Worm (Caenorhabditis elegans) whole organism, early embryonic: ENCODE data around the gene asp-14.

ENCODE experiments used
- B0310.2 ChIP-seq: sonication (generic microtip); optimal IDR thresholded peaks from 2 replicates; lab custom pipeline; 2016; ENCODE audit warnings: mild to moderate bottlenecking, missing genetic modification characterization, missing compliant biosample characterization
- F13C5.2 ChIP-seq: sonication (generic microtip); optimal IDR thresholded peaks from 2 replicates; lab custom pipeline; 2017; ENCODE audit warnings: mild to moderate bottlenecking, missing genetic modification characterization, inconsistent platforms, missing compliant biosample characterization
- aly-1 ChIP-seq: sonication (generic microtip); optimal IDR thresholded peaks from 2 replicates; lab custom pipeline; 2016; ENCODE audit warnings: missing genetic modification characterization, missing compliant biosample characterization
- ama-1 ChIP-seq: fragments of 150-350 bp; optimal IDR thresholded peaks from 2 replicates; lab custom pipeline; 2014
- ceh-13 ChIP-seq: fragments of 200-800 bp; sonication (Bioruptor generic); optimal IDR thresholded peaks from 2 replicates; lab custom pipeline; 2018; ENCODE audit warnings: mild to moderate bottlenecking, missing genetic modification characterization, missing compliant biosample characterization
- ceh-36 ChIP-seq: sonication (generic microtip); optimal IDR thresholded peaks from 2 replicates; lab custom pipeline; 2016; ENCODE audit warnings: missing genetic modification characterization, inconsistent platforms, missing compliant biosample characterization
- ets-7 ChIP-seq: sonication (generic microtip); optimal IDR thresholded peaks from 2 replicates; lab custom pipeline; 2016; ENCODE audit warnings: missing genotype, missing genetic modification characterization, missing compliant biosample characterization
- flt-1 ChIP-seq: fragments of 200-800 bp; sonication (Bioruptor generic); IDR thresholded peaks from 2 replicates; pipeline ENCODE4 v1.3.6; 2022; ENCODE audit warnings: missing genetic modification characterization, missing compliant biosample characterization
- hmbx-1 ChIP-seq: sonication (generic microtip); optimal IDR thresholded peaks from 2 replicates; lab custom pipeline; 2016; ENCODE audit warnings: mild to moderate bottlenecking, missing genetic modification characterization, missing compliant biosample characterization
- hmg-4 ChIP-seq: fragments of 200-800 bp; sonication (Bioruptor generic); optimal IDR thresholded peaks from 2 replicates; lab custom pipeline; 2018; ENCODE audit warnings: mild to moderate bottlenecking, missing genetic modification characterization, missing compliant biosample characterization
- hnd-1 ChIP-seq: sonication (generic microtip); optimal IDR thresholded peaks from 2 replicates; lab custom pipeline; 2016; ENCODE audit warnings: missing genetic modification characterization, missing compliant biosample characterization
- pes-1 ChIP-seq: fragments of 200-800 bp; sonication (Bioruptor generic); IDR thresholded peaks from 2 replicates; pipeline ENCODE4 v1.3.6; 2022; ENCODE audit warnings: missing genetic modification reagents, missing genetic modification characterization, missing compliant biosample characterization
- scrt-1 ChIP-seq: fragments of 200-800 bp; sonication (Bioruptor generic); IDR thresholded peaks from 2 replicates; pipeline ENCODE4 v1.3.6; 2022; ENCODE audit warnings: missing genetic modification characterization, missing compliant biosample characterization
- sea-1 ChIP-seq: fragments of 200-800 bp; sonication (Bioruptor generic); conservative IDR thresholded peaks from 2 replicates; pipeline ENCODE4 v1.3.6; 2022; ENCODE audit warnings: missing genetic modification characterization, missing compliant biosample characterization
- tbx-11 ChIP-seq: fragments of 200-800 bp; sonication (Bioruptor generic); IDR thresholded peaks from 2 replicates; pipeline ENCODE4 v1.3.6; 2022; ENCODE audit warnings: missing genetic modification characterization, missing compliant biosample characterization
- tbx-37 ChIP-seq: fragments of 200-800 bp; sonication (Bioruptor generic); conservative IDR thresholded peaks from 2 replicates; pipeline ENCODE4 v1.3.6; 2022; ENCODE audit warnings: missing genetic modification reagents, missing genetic modification characterization, missing compliant biosample characterization
- tra-4 ChIP-seq: sonication (generic microtip); optimal IDR thresholded peaks from 2 replicates; lab custom pipeline; 2017; ENCODE audit warnings: missing genetic modification characterization, missing compliant biosample characterization

The asp-14 gene

DNA sequence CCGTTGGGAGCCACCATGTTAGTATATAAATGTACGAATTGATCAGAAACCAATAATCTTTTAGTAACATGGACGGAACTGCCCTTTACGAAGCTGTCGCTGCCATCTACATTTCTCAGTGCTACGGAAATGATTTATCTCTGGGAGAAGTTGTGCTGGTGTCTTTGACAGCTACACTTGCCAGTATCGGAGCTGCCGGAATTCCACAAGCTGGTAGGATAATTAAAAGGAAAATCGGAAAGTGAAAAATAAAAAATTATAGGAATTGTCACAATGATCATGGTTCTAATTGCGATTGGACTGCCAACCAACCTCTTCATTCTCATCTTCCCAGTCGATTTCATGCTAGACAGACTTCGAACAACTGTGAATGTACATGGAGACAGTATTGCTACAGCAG lies 40.6 kb downstream of the asp-14 start:
- TF ChIP-seq ets-7, result no peak
- no peak for TF ChIP-seq ama-1 (lab: Kevin White, UChicago)
- no peak for TF ChIP-seq aly-1 (tag; lab: Kevin White, UChicago)
- no peak for TF ChIP-seq F13C5.2 (tag; lab: Kevin White, UChicago)
- no peak for TF ChIP-seq hmbx-1 (tag; lab: Kevin White, UChicago)
- no peak for TF ChIP-seq ceh-36
- no peak for TF ChIP-seq B0310.2 (tag; lab: Kevin White, UChicago)
- no peak for TF ChIP-seq hnd-1 (tag; lab: Kevin White, UChicago)
- TF ChIP-seq scrt-1 (GFP tag; lab: Robert Waterston, UW), result no peak
- no peak for TF ChIP-seq ceh-13 (GFP tag; lab: Kevin White, UChicago)
- TF ChIP-seq tbx-37 (GFP tag; lab: Robert Waterston, UW), result no peak

DNA sequence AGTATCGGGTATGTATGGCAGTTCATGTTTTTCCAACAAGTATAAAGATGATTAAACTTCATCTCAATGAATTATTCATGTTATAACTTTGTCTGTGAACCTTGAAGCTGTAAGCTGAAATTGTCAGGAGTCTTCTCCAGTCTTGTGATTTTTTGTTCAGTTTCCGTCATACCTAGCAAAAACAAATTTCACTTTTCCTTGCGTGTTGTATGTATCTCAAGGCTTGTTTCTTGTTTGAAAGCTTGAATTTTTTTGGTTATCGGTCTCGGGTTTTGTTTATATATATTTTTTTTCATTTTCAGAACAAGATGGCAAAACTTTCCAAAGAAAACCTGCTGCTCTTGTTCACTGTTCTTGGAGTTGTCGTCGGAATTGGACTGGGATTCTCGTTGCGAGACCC lies 43.3 kb downstream of the asp-14 start, which contains the start of gene glt-4:
TSS of gene glt-4 (plus strand) at position 301 of the 400 bp plus-strand sequence.
- no peak for TF ChIP-seq sea-1 (GFP tag; lab: Robert Waterston, UW)
- TF ChIP-seq ceh-36, result no peak
- no peak for TF ChIP-seq F13C5.2 (tag; lab: Kevin White, UChicago)
- no peak for TF ChIP-seq scrt-1 (GFP tag; lab: Robert Waterston, UW)
- TF ChIP-seq aly-1 (tag; lab: Kevin White, UChicago), result no peak
- TF ChIP-seq hnd-1 (tag; lab: Kevin White, UChicago), result no peak
- no peak for TF ChIP-seq ceh-13 (GFP tag; lab: Kevin White, UChicago)
- TF ChIP-seq flt-1 (GFP tag; lab: Robert Waterston, UW), result no peak
- TF ChIP-seq ama-1 (lab: Kevin White, UChicago), result no peak
- no peak for TF ChIP-seq ets-7
- no peak for TF ChIP-seq tra-4 (tag; lab: Kevin White, UChicago)
- TF ChIP-seq tbx-11 (GFP tag; lab: Robert Waterston, UW), result no peak
- TF ChIP-seq hmbx-1 (tag; lab: Kevin White, UChicago), result no peak
- TF ChIP-seq pes-1 (GFP tag; lab: Robert Waterston, UW), result no peak
- no peak for TF ChIP-seq hmg-4 (GFP tag; lab: Kevin White, UChicago)
- no peak for TF ChIP-seq B0310.2 (tag; lab: Kevin White, UChicago)
- no peak for TF ChIP-seq tbx-37 (GFP tag; lab: Robert Waterston, UW)

DNA sequence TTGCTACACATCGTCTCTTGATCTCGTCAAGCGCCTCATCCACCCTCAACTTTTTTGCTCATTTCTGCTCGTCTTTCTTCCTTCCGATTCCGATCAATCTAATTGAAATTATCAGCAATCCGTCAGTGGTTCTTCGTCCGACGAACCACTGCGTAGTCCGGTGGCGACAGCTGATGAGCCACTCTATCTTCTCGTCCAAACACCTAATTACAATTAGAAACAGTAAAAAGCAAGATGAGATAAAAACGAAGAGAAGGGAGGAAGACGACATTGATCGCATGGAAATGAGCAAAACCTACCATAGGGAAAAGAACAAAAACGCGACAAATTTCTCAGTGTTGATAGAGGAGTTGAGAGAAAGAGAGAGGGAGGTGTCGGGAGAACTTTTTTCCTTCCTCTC lies 47.0 kb downstream of the asp-14 start:
- TF ChIP-seq hnd-1 (tag; lab: Kevin White, UChicago) (no peak), aly-1 (tag; lab: Kevin White, UChicago) (no peak), scrt-1 (GFP tag; lab: Robert Waterston, UW) (no peak), ceh-13 (GFP tag; lab: Kevin White, UChicago) (no peak), tbx-37 (GFP tag; lab: Robert Waterston, UW) (no peak), ama-1 (lab: Kevin White, UChicago) (no peak), tra-4 (tag; lab: Kevin White, UChicago) (no peak)
